Fruit fly (Drosophila melanogaster) whole organism, pupa: Measurements from ENCODE around the gene fwd.

Source experiments
- CG10348 ChIP-seq: fragments of 200-800 bp; sonication (Bioruptor generic); IDR thresholded peaks from 2 replicates; pipeline ENCODE4 v1.3.6; 2022; ENCODE audit warnings: missing biosample characterization, missing genetic modification characterization
- CG12605 ChIP-seq: fragments of 200-800 bp; sonication (Bioruptor generic); IDR thresholded peaks from 2 replicates; pipeline ENCODE4 v1.3.6; 2022; ENCODE audit warnings: missing biosample characterization, missing genetic modification characterization
- CG13204 ChIP-seq: fragments of 200-800 bp; sonication (Bioruptor generic); optimal IDR thresholded peaks from 2 replicates; lab custom pipeline; 2018; ENCODE audit warnings: missing biosample characterization, mild to moderate bottlenecking, missing genetic modification characterization, moderate library complexity
- CG14655 ChIP-seq: fragments of 200-800 bp; sonication (Bioruptor generic); optimal IDR thresholded peaks from 3 replicates; lab custom pipeline; 2017; ENCODE audit warnings: mild to moderate bottlenecking, missing biosample characterization, missing genetic modification reagents, missing genetic modification characterization
- CG15710 ChIP-seq: fragments of 200-800 bp; sonication (Bioruptor generic); optimal IDR thresholded peaks from 2 replicates; lab custom pipeline; 2018; ENCODE audit warnings: missing biosample characterization, mild to moderate bottlenecking, missing genetic modification characterization, moderate library complexity
- CG17806 ChIP-seq: fragments of 200-800 bp; sonication (Bioruptor generic); optimal IDR thresholded peaks from 2 replicates; lab custom pipeline; 2018; ENCODE audit warnings: missing biosample characterization, mild to moderate bottlenecking, missing genetic modification characterization, moderate library complexity
- CG32121 ChIP-seq: fragments of 200-800 bp; sonication (Bioruptor generic); IDR thresholded peaks from 2 replicates; pipeline ENCODE4 v1.3.6; 2022; ENCODE audit warnings: missing biosample characterization, missing genetic modification characterization
- CG34367 ChIP-seq: fragments of 200-800 bp; sonication (Bioruptor generic); optimal IDR thresholded peaks from 2 replicates; lab custom pipeline; 2018; ENCODE audit warnings: missing biosample characterization, mild to moderate bottlenecking, missing genetic modification characterization
- CG4496 ChIP-seq: fragments of 200-800 bp; sonication (Bioruptor generic); IDR thresholded peaks from 3 replicates; pipeline ENCODE4 v1.3.6; 2022; ENCODE audit warnings: missing biosample characterization, missing genetic modification characterization
- CG8159 ChIP-seq: fragments of 200-800 bp; sonication (Bioruptor generic); optimal IDR thresholded peaks from 3 replicates; lab custom pipeline; 2018; ENCODE audit warnings: missing biosample characterization, mild to moderate bottlenecking, missing genetic modification characterization, moderate library complexity
- CG8301 ChIP-seq: fragments of 200-800 bp; sonication (Bioruptor generic); optimal IDR thresholded peaks from 2 replicates; lab custom pipeline; 2018; ENCODE audit warnings: missing biosample characterization, mild to moderate bottlenecking, missing genetic modification characterization
- D1 ChIP-seq: fragments of 200-800 bp; sonication (Bioruptor generic); optimal IDR thresholded peaks from 2 replicates; lab custom pipeline; 2018; ENCODE audit warnings: missing biosample characterization, mild to moderate bottlenecking, missing genetic modification characterization, moderate library complexity
- EcR ChIP-seq: fragments of 200-800 bp; sonication (Bioruptor generic); optimal IDR thresholded peaks from 3 replicates; lab custom pipeline; 2019; ENCODE audit warnings: missing biosample characterization, missing genetic modification characterization, mild to moderate bottlenecking, moderate library complexity, missing genetic modification reagents
- Ets98B ChIP-seq: fragments of 200-800 bp; sonication (Bioruptor generic); IDR thresholded peaks from 2 replicates; pipeline ENCODE4 v1.3.6; 2022; ENCODE audit warnings: missing biosample characterization, missing genetic modification characterization
- Pif1A ChIP-seq: fragments of 200-800 bp; sonication (Bioruptor generic); optimal IDR thresholded peaks from 3 replicates; lab custom pipeline; 2016; ENCODE audit warnings: missing biosample characterization, missing genetic modification characterization
- Pif1B ChIP-seq: fragments of 200-800 bp; sonication (Bioruptor generic); optimal IDR thresholded peaks from 3 replicates; lab custom pipeline; 2016; ENCODE audit warnings: missing biosample characterization, missing genetic modification characterization
- Snoo ChIP-seq: fragments of 200-800 bp; sonication (Bioruptor generic); optimal IDR thresholded peaks from 3 replicates; lab custom pipeline; 2017; ENCODE audit warnings: missing biosample characterization, mild to moderate bottlenecking, missing genetic modification characterization, inconsistent platforms
- gl ChIP-seq: fragments of 200-800 bp; sonication (Bioruptor generic); optimal IDR thresholded peaks from 2 replicates; lab custom pipeline; 2018; ENCODE audit warnings: missing biosample characterization, mild to moderate bottlenecking, missing genetic modification characterization
- rn ChIP-seq: fragments of 200-800 bp; sonication (Bioruptor generic); IDR thresholded peaks from 2 replicates; pipeline ENCODE4 v1.3.6; 2022; ENCODE audit warnings: missing biosample characterization, missing genetic modification characterization

Gene fwd

dm6 chr3L:341052-341852, 21.6 kb upstream of the fwd start:
- no peak for TF ChIP-seq CG12605
- TF ChIP-seq CG4496 (GFP tag; lab: Robert Waterston, UW): no peak
- TF ChIP-seq EcR: peak; percentile 59
- peak; percentile 27 for TF ChIP-seq CG13204 (GFP tag; lab: Kevin White, UChicago)
- TF ChIP-seq CG8159 (tag; lab: Kevin White, UChicago): no peak
- TF ChIP-seq rn (GFP tag; lab: Robert Waterston, UW): no peak
- TF ChIP-seq CG32121: no peak
- no peak for TF ChIP-seq CG10348

dm6 chr3L:340569-340968, 20.9 kb upstream of the fwd start:
- TF ChIP-seq Snoo (no peak), CG17806 (no peak)

- no peak for TF ChIP-seq CG17806
These were observed 20.4 kb upstream of the fwd start for dm6 chr3L:340124-340523.

- TF ChIP-seq Ets98B (GFP tag; lab: Robert Waterston, UW): no peak
- no peak for TF ChIP-seq CG8301 (tag; lab: Kevin White, UChicago)
- TF ChIP-seq CG17806: no peak
- TF ChIP-seq CG15710 (tag; lab: Kevin White, UChicago): no peak
- no peak for TF ChIP-seq CG14655 (GFP tag; lab: Kevin White, UChicago)
These were observed 19.4 kb upstream of the fwd start for dm6 chr3L:339072-339471.

dm6 chr3L:338116-338515, 18.4 kb upstream of the fwd start:
- TF ChIP-seq gl (tag; lab: Kevin White, UChicago): no peak
- peak; percentile 17 for TF ChIP-seq EcR

dm6 chr3L:337148-337547, 17.5 kb upstream of the fwd start:
- no peak for TF ChIP-seq CG17806
- no peak for TF ChIP-seq CG8159 (tag; lab: Kevin White, UChicago)
- TF ChIP-seq Pif1B: no peak
- no peak for TF ChIP-seq Pif1A (GFP tag; lab: Kevin White, UChicago)
- TF ChIP-seq CG8301 (tag; lab: Kevin White, UChicago): no peak
- no peak for TF ChIP-seq D1 (tag; lab: Kevin White, UChicago)
- no peak for TF ChIP-seq CG34367
- no peak for TF ChIP-seq gl (tag; lab: Kevin White, UChicago)

dm6 chr3L:331842-332802, 12.4 kb upstream of the fwd start, which contains the start of gene mthl9:
TSS of gene mthl9 (minus strand) at chr3L:332309.
- TF ChIP-seq Pif1B (no peak), EcR (no peak), Ets98B (GFP tag; lab: Robert Waterston, UW) (peak; percentile 52; the same call in 1 of the 2 replicates), CG14655 (GFP tag; lab: Kevin White, UChicago) (no peak), CG4496 (GFP tag; lab: Robert Waterston, UW) (peak; percentile 15; the same call in 1 of the 3 replicates)

dm6 chr3L:329153-329698, 9.5 kb upstream of the fwd start:
- TF ChIP-seq rn (GFP tag; lab: Robert Waterston, UW) (no peak), Snoo (no peak), CG12605 (no peak), CG14655 (GFP tag; lab: Kevin White, UChicago) (no peak), CG10348 (no peak), CG4496 (GFP tag; lab: Robert Waterston, UW) (no peak), CG34367 (no peak), CG17806 (no peak), EcR (no peak), Pif1A (GFP tag; lab: Kevin White, UChicago) (no peak), CG8159 (tag; lab: Kevin White, UChicago) (no peak)
